Fruit fly (Drosophila melanogaster): ENCODE data around the gene CG4884.

CG4884 gene

dm6 chr3R:27916355-27917019 lies 42.6 kb downstream of the CG4884 start, which contains the start of the genes CG5003 and mRpS22 (continued):
- TF ChIP-seq tio (GFP tag; optimal IDR thresholded peaks at IDR 0.05) (no peak), sisA (GFP tag; IDR thresholded peaks at IDR 0.05) (no peak), CG1792 (GFP tag; optimal IDR thresholded peaks at IDR 0.05) (no peak), prd (optimal IDR thresholded peaks at IDR 0.05) (no peak), prd (GFP tag; IDR thresholded peaks at IDR 0.05) (peak; percentile 51; the same call in 1 of the 3 replicates), lmd (GFP tag; IDR thresholded peaks at IDR 0.05) (peak; percentile 24; the same call in 1 of the 2 replicates), eyg (GFP tag; optimal IDR thresholded peaks at IDR 0.05) (no peak), al (GFP tag; IDR thresholded peaks at IDR 0.05) (peak; percentile 25; the same call in 1 of the 2 replicates), mirr (GFP tag; optimal IDR thresholded peaks at IDR 0.05) (peak; percentile 3), CG14667 (GFP tag; IDR thresholded peaks at IDR 0.05) (peak; percentile 40), nerfin-1 (tag; optimal IDR thresholded peaks at IDR 0.05) (peak; percentile 63), CG11456 (GFP tag; IDR thresholded peaks at IDR 0.05) (0 out of 3 replicates have a peak, but pooled peaks have one; percentile 32), gem (tag; optimal IDR thresholded peaks at IDR 0.05) (peak; percentile 79), CG17568 (GFP tag; optimal IDR thresholded peaks at IDR 0.05) (no peak), CG7556 (GFP tag; optimal IDR thresholded peaks at IDR 0.05) (peak; percentile 68), stwl (tag; optimal IDR thresholded peaks at IDR 0.05) (peak; percentile 34), cas (GFP tag; IDR thresholded peaks at IDR 0.05) (0 out of 2 replicates have a peak, but pooled peaks have one; percentile 8), CG12071 (GFP tag; optimal IDR thresholded peaks at IDR 0.05) (no peak), CG34422 (GFP tag; IDR thresholded peaks at IDR 0.05) (no peak; the same call in 2 of the 3 replicates), Ssrp (tag; optimal IDR thresholded peaks at IDR 0.05) (peak; percentile 58), ssp (GFP tag; IDR thresholded peaks at IDR 0.05) (peak; percentile 36; the same call in 1 of the 2 replicates), Dp (GFP tag; optimal IDR thresholded peaks at IDR 0.05) (peak; percentile 10), CG2678 (tag; optimal IDR thresholded peaks at IDR 0.05) (peak; percentile 78), wor (GFP tag; IDR thresholded peaks at IDR 0.05) (peak; percentile 18; the same call in 1 of the 2 replicates), CG9727 (GFP tag; optimal IDR thresholded peaks at IDR 0.05) (peak; percentile 74), abd-A (tag; optimal IDR thresholded peaks at IDR 0.05) (no peak), CG3726 (GFP tag; IDR thresholded peaks at IDR 0.05) (no peak), CG8290 (GFP tag; optimal IDR thresholded peaks at IDR 0.05) (no peak), CG8290 (tag; optimal IDR thresholded peaks at IDR 0.05) (peak in 1 of 2 experiments; percentile 7), gce (GFP tag; IDR thresholded peaks at IDR 0.05) (no peak), CG31365 (tag; optimal IDR thresholded peaks at IDR 0.05) (no peak), CG18599 (GFP tag; optimal IDR thresholded peaks at IDR 0.05) (peak; percentile 45), Xrp1 (GFP tag; IDR thresholded peaks at IDR 0.05) (peak; percentile 45; the same call in 1 of the 2 replicates), ac (GFP tag; optimal IDR thresholded peaks at IDR 0.05) (no peak), ash1 (GFP tag; optimal IDR thresholded peaks at IDR 0.05) (no peak), H2.0 (GFP tag; IDR thresholded peaks at IDR 0.05) (peak; percentile 28), MESR4 (GFP tag; optimal IDR thresholded peaks at IDR 0.05) (peak; percentile 84), CG5180 (GFP tag; optimal IDR thresholded peaks at IDR 0.05) (peak; percentile 3), CG12219 (GFP tag; optimal IDR thresholded peaks at IDR 0.05) (no peak), CG10431 (GFP tag; optimal IDR thresholded peaks at IDR 0.05) (peak; percentile 16), CG43689 (GFP tag; IDR thresholded peaks at IDR 0.05) (no peak), CG6175 (GFP tag; IDR thresholded peaks at IDR 0.05) (no peak), Max (GFP tag; optimal IDR thresholded peaks at IDR 0.05) (peak; percentile 63), Sin3A (optimal IDR thresholded peaks at IDR 0.05) (peak; percentile 1), tna (GFP tag; IDR thresholded peaks at IDR 0.05; ENCODE audit: partially characterized antibody) (peak; percentile 34; the same call in 1 of the 2 replicates), bbx (GFP tag; IDR thresholded peaks at IDR 0.05; ENCODE audit: partially characterized antibody) (0 out of 2 replicates have a peak, but pooled peaks have one; percentile 9), NfI (GFP tag; optimal IDR thresholded peaks at IDR 0.05) (peak; percentile 58), CG30020 (tag; optimal IDR thresholded peaks at IDR 0.05) (peak; percentile 64), CG14860 (GFP tag; IDR thresholded peaks at IDR 0.05; ENCODE audit: partially characterized antibody) (no peak)
